Worm (Caenorhabditis elegans) whole organism, late embryonic: ENCODE measurements around the gene flp-7.
A peak's percentile ranks its signal among the peaks of the same experiment; 100 is the strongest.

Experiments
- F13H6.1 ChIP-seq: sonication (generic microtip); optimal IDR thresholded peaks from 2 replicates; lab custom pipeline; 2016; ENCODE audit warnings: missing genetic modification characterization, missing compliant biosample characterization
- K02D7.2 ChIP-seq: sonication (generic microtip); optimal IDR thresholded peaks from 2 replicates; lab custom pipeline; 2017; ENCODE audit warnings: mild to moderate bottlenecking, missing genetic modification characterization, missing compliant biosample characterization
- T23F11.4 ChIP-seq: fragments of 200-800 bp; sonication (Bioruptor generic); optimal IDR thresholded peaks from 2 replicates; lab custom pipeline; 2018; ENCODE audit warnings: mild to moderate bottlenecking, missing genetic modification characterization, missing compliant biosample characterization
- Y22D7AL.16 ChIP-seq: sonication (generic microtip); optimal IDR thresholded peaks from 2 replicates; lab custom pipeline; 2016; ENCODE audit warnings: missing genetic modification characterization, missing compliant biosample characterization
- ama-1 ChIP-seq: fragments of 150-350 bp; optimal IDR thresholded peaks from 2 replicates; lab custom pipeline; 2014
- ceh-14 ChIP-seq: sonication (generic microtip); optimal IDR thresholded peaks from 2 replicates; lab custom pipeline; 2016; ENCODE audit warnings: missing genotype, missing genetic modification characterization, missing compliant biosample characterization
- ceh-19 ChIP-seq: fragments of 200-800 bp; sonication (Bioruptor generic); optimal IDR thresholded peaks from 2 replicates; lab custom pipeline; 2018; ENCODE audit warnings: mild to moderate bottlenecking, missing genetic modification characterization, missing compliant biosample characterization
- ceh-22 ChIP-seq: sonication (generic microtip); optimal IDR thresholded peaks from 2 replicates; lab custom pipeline; 2017; ENCODE audit warnings: missing biosample characterization, missing genetic modification characterization
- ceh-31 ChIP-seq: sonication (generic microtip); optimal IDR thresholded peaks from 2 replicates; lab custom pipeline; 2016; ENCODE audit warnings: missing genetic modification characterization, missing compliant biosample characterization
- ceh-48 ChIP-seq: sonication (generic microtip); optimal IDR thresholded peaks from 2 replicates; lab custom pipeline; 2016; ENCODE audit warnings: missing genetic modification characterization, inconsistent platforms, missing compliant biosample characterization
- ceh-6 ChIP-seq: fragments of 200-800 bp; sonication (Bioruptor generic); optimal IDR thresholded peaks from 2 replicates; lab custom pipeline; 2018; ENCODE audit warnings: mild to moderate bottlenecking, missing genetic modification characterization, missing compliant biosample characterization
- ceh-9 ChIP-seq: sonication (generic microtip); optimal IDR thresholded peaks from 2 replicates; lab custom pipeline; 2016; ENCODE audit warnings: mild to moderate bottlenecking, missing genetic modification characterization, inconsistent platforms, missing compliant biosample characterization
- che-1 ChIP-seq: sonication (generic microtip); optimal IDR thresholded peaks from 2 replicates; lab custom pipeline; 2016; ENCODE audit warnings: mild to moderate bottlenecking, missing genetic modification characterization, missing compliant biosample characterization
- dmd-4 ChIP-seq: sonication (generic microtip); optimal IDR thresholded peaks from 2 replicates; lab custom pipeline; 2016; ENCODE audit warnings: borderline replicate concordance, missing genetic modification characterization, missing compliant biosample characterization
- elt-4 ChIP-seq: sonication (generic microtip); optimal IDR thresholded peaks from 2 replicates; lab custom pipeline; 2016; ENCODE audit warnings: missing genetic modification characterization, missing compliant biosample characterization
- eyg-1 ChIP-seq: sonication (generic microtip); optimal IDR thresholded peaks from 2 replicates; lab custom pipeline; 2016; ENCODE audit warnings: missing genotype, missing genetic modification characterization, missing compliant biosample characterization
- fkh-6 ChIP-seq: sonication (generic microtip); optimal IDR thresholded peaks from 2 replicates; lab custom pipeline; 2016; ENCODE audit warnings: missing genetic modification characterization, missing compliant biosample characterization
- gmeb-2 ChIP-seq: sonication (generic microtip); optimal IDR thresholded peaks from 2 replicates; lab custom pipeline; 2016; ENCODE audit warnings: missing genetic modification characterization, inconsistent platforms, missing compliant biosample characterization
- hlh-13 ChIP-seq: fragments of 200-800 bp; sonication (Bioruptor generic); optimal IDR thresholded peaks from 2 replicates; lab custom pipeline; 2018; ENCODE audit warnings: mild to moderate bottlenecking, missing genetic modification characterization, missing compliant biosample characterization
- hlh-8 ChIP-seq: sonication (generic microtip); optimal IDR thresholded peaks from 2 replicates; lab custom pipeline; 2016; ENCODE audit warnings: missing genotype, missing genetic modification characterization, missing compliant biosample characterization
- lim-6 ChIP-seq: sonication (generic microtip); optimal IDR thresholded peaks from 2 replicates; lab custom pipeline; 2016; ENCODE audit warnings: missing genetic modification characterization, missing compliant biosample characterization
- lin-11 ChIP-seq: fragments of 200-800 bp; sonication (Bioruptor generic); optimal IDR thresholded peaks from 2 replicates; lab custom pipeline; 2018; ENCODE audit warnings: mild to moderate bottlenecking, missing genetic modification characterization, missing compliant biosample characterization
- madf-2 ChIP-seq: sonication (generic microtip); optimal IDR thresholded peaks from 2 replicates; lab custom pipeline; 2017; ENCODE audit warnings: missing genetic modification characterization, missing compliant biosample characterization
- nhr-11 ChIP-seq: fragments of 150-350 bp; optimal IDR thresholded peaks from 2 replicates; lab custom pipeline; 2014; ENCODE audit warnings: missing biosample characterization, missing genetic modification characterization
- npax-4 ChIP-seq: sonication (generic microtip); optimal IDR thresholded peaks from 2 replicates; lab custom pipeline; 2016; ENCODE audit warnings: missing genetic modification characterization, missing compliant biosample characterization
- pat-9 ChIP-seq: fragments of 200-800 bp; sonication (Bioruptor generic); optimal IDR thresholded peaks from 2 replicates; lab custom pipeline; 2018; ENCODE audit warnings: mild to moderate bottlenecking, missing genetic modification characterization, moderate library complexity, missing compliant biosample characterization
- pha-4 ChIP-seq: fragments of 150-350 bp; optimal IDR thresholded peaks from 2 replicates; lab custom pipeline; 2018; ENCODE audit warnings: missing biosample characterization, missing genetic modification reagents, missing genetic modification characterization
- pros-1 ChIP-seq: fragments of 150-350 bp; optimal IDR thresholded peaks from 2 replicates; lab custom pipeline; 2014; ENCODE audit warnings: missing biosample characterization, missing genetic modification reagents, missing genetic modification characterization
- ref-2 ChIP-seq: sonication (generic microtip); optimal IDR thresholded peaks from 2 replicates; lab custom pipeline; 2016; ENCODE audit warnings: missing genetic modification characterization, missing compliant biosample characterization
- rnt-1 ChIP-seq: sonication (generic microtip); optimal IDR thresholded peaks from 2 replicates; lab custom pipeline; 2016; ENCODE audit warnings: missing genetic modification characterization, missing compliant biosample characterization
- sox-4 ChIP-seq: sonication (generic microtip); optimal IDR thresholded peaks from 2 replicates; lab custom pipeline; 2017; ENCODE audit warnings: mild to moderate bottlenecking, missing genetic modification characterization, inconsistent platforms, missing compliant biosample characterization
- unc-3 ChIP-seq, 2 experiments: fragments of 200-800 bp in 1 of 2; sonication (Bioruptor generic) in 1 of 2; sonication (generic microtip) in 1 of 2; conservative IDR thresholded peaks in 1 of 2; optimal IDR thresholded peaks in 1 of 2; 2 replicates each; pipeline versions ENCODE4 v1.3.6 to Lab custom; 2016 to 2022; ENCODE audit warnings: missing compliant biosample characterization in 2 of 2, missing genetic modification characterization in 2 of 2, missing genetic modification reagents in 1 of 2
- unc-42 ChIP-seq: sonication (generic microtip); optimal IDR thresholded peaks from 2 replicates; lab custom pipeline; 2016; ENCODE audit warnings: missing genotype, missing genetic modification characterization, missing compliant biosample characterization
- unc-86 ChIP-seq: sonication (generic microtip); optimal IDR thresholded peaks from 2 replicates; lab custom pipeline; 2016; ENCODE audit warnings: missing genetic modification characterization, missing compliant biosample characterization
- ztf-16 ChIP-seq: sonication (generic microtip); optimal IDR thresholded peaks from 2 replicates; lab custom pipeline; 2017; ENCODE audit warnings: missing genetic modification characterization, missing compliant biosample characterization

flp-7 gene

ce11 chrX:5872153-5872552, 13.5 kb upstream of the flp-7 start:
- no peak for TF ChIP-seq che-1
- TF ChIP-seq pros-1 (tag; lab: Kevin White, UChicago) = no peak
- TF ChIP-seq eyg-1 (tag; lab: Kevin White, UChicago) = no peak
- no peak for TF ChIP-seq ceh-48 (tag; lab: Kevin White, UChicago)
- no peak for TF ChIP-seq lin-11 (tag; lab: Kevin White, UChicago)
- no peak for TF ChIP-seq ref-2 (tag; lab: Kevin White, UChicago)
- no peak for TF ChIP-seq rnt-1 (tag; lab: Kevin White, UChicago)
- TF ChIP-seq ceh-9 = no peak
- TF ChIP-seq unc-86 = no peak
- TF ChIP-seq Y22D7AL.16 (tag; lab: Kevin White, UChicago) = no peak

- TF ChIP-seq unc-3 (GFP tag; conservative IDR thresholded peaks at IDR 0.05; lab: Robert Waterston, UW) (no peak), unc-3 (tag; optimal IDR thresholded peaks at IDR 0.05; lab: Kevin White, UChicago) (no peak), pat-9 (tag; lab: Kevin White, UChicago) (no peak), madf-2 (no peak), gmeb-2 (tag; lab: Kevin White, UChicago) (no peak), ceh-22 (no peak), lin-11 (tag; lab: Kevin White, UChicago) (no peak), ama-1 (no peak), ztf-16 (tag; lab: Kevin White, UChicago) (no peak), fkh-6 (tag; lab: Kevin White, UChicago) (no peak), ceh-19 (GFP tag; lab: Kevin White, UChicago) (no peak), K02D7.2 (no peak), T23F11.4 (no peak), sox-4 (no peak), nhr-11 (tag; lab: Kevin White, UChicago) (no peak), ceh-6 (GFP tag; lab: Kevin White, UChicago) (no peak), eyg-1 (tag; lab: Kevin White, UChicago) (no peak), ceh-31 (no peak), F13H6.1 (tag; lab: Kevin White, UChicago) (no peak), ceh-9 (no peak), hlh-13 (GFP tag; lab: Kevin White, UChicago) (no peak)
Measured at ce11 chrX:5875567-5875966, 10.1 kb upstream of the flp-7 start, which contains the start of gene F49E10.4. F49E10.4 (plus strand) TSS chrX:5875867.

ce11 chrX:5877039-5877438, 8.6 kb upstream of the flp-7 start:
- TF ChIP-seq unc-42 (tag; lab: Kevin White, UChicago) (peak; percentile 4), hlh-8 (no peak)

ce11 chrX:5890080-5890479, 4.4 kb downstream of the flp-7 start, which contains the start of gene F49E10.2:
F49E10.2 (plus strand) TSS chrX:5890380.
- no peak for TF ChIP-seq ceh-14
- no peak for TF ChIP-seq dmd-4
- TF ChIP-seq npax-4 (tag; lab: Kevin White, UChicago) = no peak
- TF ChIP-seq elt-4 = no peak
- no peak for TF ChIP-seq lim-6 (tag; lab: Kevin White, UChicago)
- no peak for TF ChIP-seq hlh-13 (GFP tag; lab: Kevin White, UChicago)
- no peak for TF ChIP-seq unc-42 (tag; lab: Kevin White, UChicago)
- TF ChIP-seq pros-1 (tag; lab: Kevin White, UChicago) = no peak
- no peak for TF ChIP-seq F13H6.1 (tag; lab: Kevin White, UChicago)
- TF ChIP-seq pha-4 = no peak

- TF ChIP-seq ceh-14 (peak; percentile 52), lim-6 (tag; lab: Kevin White, UChicago) (no peak), ceh-31 (peak; percentile 34), ceh-48 (tag; lab: Kevin White, UChicago) (peak; percentile 29), unc-42 (tag; lab: Kevin White, UChicago) (peak; percentile 87), sox-4 (no peak)
Measured at ce11 chrX:5896001-5896400, 10.3 kb downstream of the flp-7 start.
